Worm (Caenorhabditis elegans) whole organism, L4 larva: ENCODE results near the gene irld-7.

Source experiments
- R02D3.7 ChIP-seq: fragments of 150-350 bp; sonication (generic microtip); optimal IDR thresholded peaks from 3 replicates; lab custom pipeline; 2014; ENCODE audit warnings: missing biosample characterization, missing genetic modification characterization
- T20F7.1 ChIP-seq: fragments of 200-800 bp; sonication (Bioruptor generic); optimal IDR thresholded peaks from 2 replicates; lab custom pipeline; 2018; ENCODE audit warnings: mild to moderate bottlenecking, missing genetic modification characterization, missing compliant biosample characterization
- ceh-28 ChIP-seq: fragments of 150-350 bp; optimal IDR thresholded peaks from 2 replicates; lab custom pipeline; 2014; ENCODE audit warnings: missing biosample characterization, missing genetic modification reagents, missing genetic modification characterization
- hif-1 ChIP-seq, 2 experiments: sonication (generic microtip); optimal IDR thresholded peaks; 2 replicates each; lab custom pipeline; 2016 to 2017; ENCODE audit warnings: missing compliant biosample characterization in 2 of 2, missing genetic modification characterization in 2 of 2, missing genetic modification reagents in 2 of 2, missing genotype in 2 of 2, mild to moderate bottlenecking in 1 of 2
- lim-7 ChIP-seq: fragments of 200-800 bp; sonication (Bioruptor generic); IDR thresholded peaks from 2 replicates; pipeline ENCODE4 v1.3.6; 2022; ENCODE audit warnings: missing genetic modification characterization, missing compliant biosample characterization

DNA sequence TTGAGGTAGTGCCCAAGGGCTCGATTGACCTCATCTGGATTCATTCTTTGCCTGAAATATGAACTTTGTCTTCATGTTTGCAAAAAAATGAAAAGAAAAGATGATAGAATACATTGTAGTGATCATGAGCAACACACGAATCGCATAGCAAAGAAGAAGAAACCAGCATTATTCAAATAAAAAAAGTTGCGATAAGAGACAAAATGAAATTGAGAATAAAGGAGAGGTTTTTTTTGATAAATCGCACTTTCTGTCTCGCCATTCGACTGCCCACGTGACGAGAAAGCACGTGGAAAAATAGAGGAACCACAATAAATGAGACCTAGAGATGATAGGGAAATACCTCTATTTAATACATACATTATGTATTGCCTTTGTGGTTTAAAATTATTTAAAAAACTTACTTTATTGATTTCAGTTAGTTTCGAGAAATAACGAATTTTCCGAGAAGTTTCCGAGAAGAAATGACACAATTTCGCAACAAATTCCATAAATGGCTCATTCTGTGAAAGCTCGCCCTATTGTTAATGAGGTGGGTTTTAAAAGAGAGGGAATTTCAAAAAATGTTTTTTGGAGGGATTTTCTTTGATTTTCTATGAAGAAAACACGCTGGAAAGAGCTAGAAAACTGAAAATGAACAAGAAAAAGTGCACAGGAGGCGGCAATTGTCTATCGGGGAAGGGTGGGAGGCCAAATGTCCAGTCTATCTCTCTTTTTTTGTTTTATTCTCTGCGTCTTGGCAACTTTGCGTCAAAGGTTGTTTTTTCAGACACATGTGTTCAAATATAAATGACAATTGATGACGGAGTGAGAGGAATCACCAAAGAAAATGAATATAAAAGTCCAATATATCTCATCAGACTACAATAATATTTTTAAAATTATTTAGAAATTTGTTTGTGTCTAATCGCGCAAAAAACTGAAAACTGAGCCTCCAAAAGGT, 34.5 kb upstream of the irld-7 start, which contains the start of gene paqr-1:
- no peak for TF ChIP-seq lim-7 (GFP tag; lab: Robert Waterston, UW)
- no peak for TF ChIP-seq ceh-28 (tag; lab: Kevin White, UChicago)
- no peak for TF ChIP-seq T20F7.1 (GFP tag; lab: Kevin White, UChicago)
- TF ChIP-seq hif-1 (tag; optimal IDR thresholded peaks at IDR 0.05; lab: Kevin White, UChicago) = no peak
- no peak for TF ChIP-seq R02D3.7 (tag; lab: Kevin White, UChicago)
